Fruit fly (Drosophila melanogaster): ENCODE data around the gene CG43725.
A peak's percentile ranks its signal among the peaks of the same experiment; 100 is the strongest.

The CG43725 gene

DNA sequence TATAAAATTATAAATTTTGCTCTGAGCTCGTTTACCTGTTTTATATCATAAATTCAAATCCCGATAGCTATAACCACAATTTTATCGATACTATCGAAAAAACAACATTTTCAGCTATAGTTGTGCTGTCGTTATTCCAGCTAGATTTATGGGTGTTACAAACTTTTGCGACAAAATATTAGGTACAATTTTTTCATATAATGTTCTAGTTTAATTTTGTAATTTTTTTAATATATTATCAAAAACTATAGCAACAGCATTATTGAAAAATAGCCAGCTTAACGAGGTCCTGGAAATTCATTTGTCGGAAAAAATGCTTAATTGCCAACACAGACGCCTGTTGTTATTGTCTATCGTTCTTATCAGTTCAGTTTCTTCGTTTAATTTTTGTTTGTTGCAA is 15.8 kb downstream of the CG43725 start, which contains the start of gene Wdr59 (continued):
- TF ChIP-seq Dbx (GFP tag; IDR thresholded peaks at IDR 0.05) (peak; percentile 56; the same call in 1 of the 3 replicates), CG4854 (GFP tag; optimal IDR thresholded peaks at IDR 0.05) (peak; percentile 9), zf30C (GFP tag; optimal IDR thresholded peaks at IDR 0.05) (no peak), CG8924 (tag; optimal IDR thresholded peaks at IDR 0.05) (peak; percentile 29), Vsx1 (GFP tag; optimal IDR thresholded peaks at IDR 0.05) (no peak), zen (tag; optimal IDR thresholded peaks at IDR 0.05) (peak; percentile 42), CG2712 (tag; optimal IDR thresholded peaks at IDR 0.05) (peak; percentile 72), CG10267 (tag; optimal IDR thresholded peaks at IDR 0.05) (peak; percentile 69), Bgb (GFP tag; IDR thresholded peaks at IDR 0.05; ENCODE audit: partially characterized antibody) (peak; percentile 62; the same call in 1 of the 2 replicates), CG5180 (GFP tag; optimal IDR thresholded peaks at IDR 0.05) (no peak), CG9797 (GFP tag; optimal IDR thresholded peaks at IDR 0.05) (no peak), CG4424 (GFP tag; optimal IDR thresholded peaks at IDR 0.05) (peak; percentile 43), CG15696 (tag; optimal IDR thresholded peaks at IDR 0.05) (peak; percentile 33), CG13424 (tag; optimal IDR thresholded peaks at IDR 0.05) (peak; percentile 57), CG14860 (GFP tag; IDR thresholded peaks at IDR 0.05; ENCODE audit: partially characterized antibody) (peak; percentile 62; the same call in 2 of the 3 replicates), az2 (GFP tag; optimal IDR thresholded peaks at IDR 0.05) (peak; percentile 58), trem (tag; optimal IDR thresholded peaks at IDR 0.05) (peak; percentile 67), Nf-YA (GFP tag; IDR thresholded peaks at IDR 0.05) (no peak), phol (tag; optimal IDR thresholded peaks at IDR 0.05) (peak; percentile 68), ssp (GFP tag; IDR thresholded peaks at IDR 0.05) (0 out of 2 replicates have a peak, but pooled peaks have one; percentile 13), CG18262 (tag; optimal IDR thresholded peaks at IDR 0.05) (no peak), CG10979 (tag; optimal IDR thresholded peaks at IDR 0.05) (peak; percentile 32), scrt (GFP tag; optimal IDR thresholded peaks at IDR 0.05) (peak; percentile 52), CG7372 (GFP tag; IDR thresholded peaks at IDR 0.05) (0 out of 2 replicates have a peak, but pooled peaks have one; percentile 10), Ssrp (tag; optimal IDR thresholded peaks at IDR 0.05) (peak; percentile 42), Rfx (GFP tag; IDR thresholded peaks at IDR 0.05) (peak; percentile 51; the same call in 1 of the 2 replicates), al (GFP tag; IDR thresholded peaks at IDR 0.05) (peak; percentile 26; the same call in 1 of the 2 replicates), dmrt99B (tag; optimal IDR thresholded peaks at IDR 0.05) (no peak), Dek (tag; optimal IDR thresholded peaks at IDR 0.05) (peak; percentile 51), CG12942 (GFP tag; optimal IDR thresholded peaks at IDR 0.05) (peak; percentile 16), CG12391 (tag; optimal IDR thresholded peaks at IDR 0.05) (peak; percentile 75), Asciz (GFP tag; optimal IDR thresholded peaks at IDR 0.05) (no peak), nerfin-2 (GFP tag; IDR thresholded peaks at IDR 0.05; ENCODE audit: partially characterized antibody) (peak; percentile 34; the same call in 1 of the 2 replicates), CG9817 (tag; optimal IDR thresholded peaks at IDR 0.05) (peak; percentile 42), mam (GFP tag; optimal IDR thresholded peaks at IDR 0.05) (peak; percentile 11), pan (optimal IDR thresholded peaks at IDR 0.05) (no peak), pan (GFP tag; optimal IDR thresholded peaks at IDR 0.05 in 1 of 2, IDR thresholded peaks at IDR 0.05 in 1 of 2) (peak in 1 of 2 experiments; percentile 25), vnd (GFP tag; IDR thresholded peaks at IDR 0.05; ENCODE audit: partially characterized antibody) (peak; percentile 52; the same call in 2 of the 3 replicates), Ets97D (GFP tag; optimal IDR thresholded peaks at IDR 0.05) (no peak), amos (GFP tag; IDR thresholded peaks at IDR 0.05; ENCODE audit: partially characterized antibody) (peak; percentile 58; the same call in 1 of the 2 replicates), bbx (GFP tag; IDR thresholded peaks at IDR 0.05; ENCODE audit: partially characterized antibody) (peak; percentile 65), CG30403 (GFP tag; optimal IDR thresholded peaks at IDR 0.05) (peak; percentile 59), pho (GFP tag; optimal IDR thresholded peaks at IDR 0.05) (peak; percentile 28), bsh (GFP tag; optimal IDR thresholded peaks at IDR 0.05) (no peak), HmgZ (tag; optimal IDR thresholded peaks at IDR 0.05) (peak; percentile 46), CG14441 (GFP tag; IDR thresholded peaks at IDR 0.05) (0 out of 2 replicates have a peak, but pooled peaks have one; percentile 13), Max (GFP tag; optimal IDR thresholded peaks at IDR 0.05) (peak; percentile 64), CG30020 (tag; optimal IDR thresholded peaks at IDR 0.05) (peak; percentile 44)
